Fruit fly (Drosophila melanogaster) whole organism, embryonic: ENCODE data around the gene CG43295.

Experiments
- Asciz ChIP-seq: fragments of 200-800 bp; sonication (Bioruptor generic); optimal IDR thresholded peaks from 2 replicates; lab custom pipeline; 2017; ENCODE audit warnings: missing biosample characterization, mild to moderate bottlenecking, missing genetic modification characterization, missing genetic modification reagents
- BEAF-32 ChIP-seq: fragments of 200-800 bp; sonication (Bioruptor generic); optimal IDR thresholded peaks from 3 replicates; lab custom pipeline; 2017; ENCODE audit warnings: missing biosample characterization, missing genetic modification characterization, mild to moderate bottlenecking, moderate library complexity, missing genetic modification reagents
- Bdp1 ChIP-seq: fragments of 200-800 bp; sonication (Bioruptor generic); optimal IDR thresholded peaks from 3 replicates; lab custom pipeline; 2016; ENCODE audit warnings: missing biosample characterization, missing genetic modification characterization
- CG12659 ChIP-seq: fragments of 200-800 bp; sonication (Bioruptor generic); optimal IDR thresholded peaks from 3 replicates; lab custom pipeline; 2017; ENCODE audit warnings: mild to moderate bottlenecking, missing biosample characterization, missing genetic modification reagents, missing genetic modification characterization
- CG13123 ChIP-seq: fragments of 200-800 bp; sonication (Bioruptor generic); optimal IDR thresholded peaks from 2 replicates; lab custom pipeline; 2016; ENCODE audit warnings: missing biosample characterization, missing genetic modification characterization
- CG14014 ChIP-seq: fragments of 200-800 bp; sonication (Bioruptor generic); IDR thresholded peaks from 2 replicates; pipeline ENCODE4 v1.3.6; 2022; ENCODE audit warnings: missing biosample characterization, missing genetic modification characterization
- CG14050 ChIP-seq: fragments of 200-800 bp; sonication (Bioruptor generic); IDR thresholded peaks from 3 replicates; pipeline ENCODE4 v1.3.6; 2022; ENCODE audit warnings: missing biosample characterization, missing genetic modification characterization
- CG14860 ChIP-seq: fragments of 200-800 bp; sonication (Bioruptor generic); IDR thresholded peaks from 3 replicates; pipeline ENCODE4 v1.3.6; 2022; ENCODE audit warnings: missing biosample characterization, missing genetic modification characterization; ENCODE audit not compliant: partially characterized antibody
- CG14965 ChIP-seq: fragments of 200-800 bp; sonication (Bioruptor generic); optimal IDR thresholded peaks from 2 replicates; lab custom pipeline; 2016; ENCODE audit warnings: missing biosample characterization, missing genetic modification characterization, borderline replicate concordance
- CG15514 ChIP-seq: fragments of 200-800 bp; sonication (Bioruptor generic); optimal IDR thresholded peaks from 3 replicates; lab custom pipeline; 2017; ENCODE audit warnings: missing biosample characterization, missing genetic modification characterization, mild to moderate bottlenecking, moderate library complexity, missing genetic modification reagents
- CG32532 ChIP-seq: fragments of 200-800 bp; sonication (Bioruptor generic); IDR thresholded peaks from 2 replicates; pipeline ENCODE4 v1.3.6; 2022; ENCODE audit warnings: missing biosample characterization, missing genetic modification characterization
- CG6683 ChIP-seq: fragments of 200-800 bp; sonication (Bioruptor generic); optimal IDR thresholded peaks from 2 replicates; lab custom pipeline; 2017; ENCODE audit warnings: missing biosample characterization, mild to moderate bottlenecking, missing genetic modification characterization, missing genetic modification reagents
- CG8944 ChIP-seq: fragments of 200-800 bp; sonication (Bioruptor generic); optimal IDR thresholded peaks from 3 replicates; lab custom pipeline; 2016; ENCODE audit warnings: missing biosample characterization, missing genetic modification characterization
- CG9817 ChIP-seq: fragments of 200-800 bp; sonication (Bioruptor generic); optimal IDR thresholded peaks from 2 replicates; lab custom pipeline; 2018; ENCODE audit warnings: missing biosample characterization, mild to moderate bottlenecking, missing genetic modification characterization, moderate library complexity
- Camta ChIP-seq: fragments of 200-800 bp; sonication (Bioruptor generic); optimal IDR thresholded peaks from 2 replicates; lab custom pipeline; 2016; ENCODE audit warnings: missing biosample characterization, missing genetic modification characterization
- CkIIα-i1 ChIP-seq: fragments of 200-800 bp; sonication (Bioruptor generic); IDR thresholded peaks from 2 replicates; pipeline ENCODE4 v1.3.6; 2022; ENCODE audit warnings: missing biosample characterization, missing genetic modification characterization
- CoRest ChIP-seq: fragments of 200-800 bp; sonication (Bioruptor generic); optimal IDR thresholded peaks from 3 replicates; lab custom pipeline; 2018; ENCODE audit warnings: missing biosample characterization, mild to moderate bottlenecking, missing genetic modification characterization, moderate library complexity
- CrebB ChIP-seq: fragments of 200-800 bp; sonication (Bioruptor generic); optimal IDR thresholded peaks from 3 replicates; lab custom pipeline; 2018; ENCODE audit warnings: missing biosample characterization, mild to moderate bottlenecking, missing genetic modification characterization
- D ChIP-seq, 2 experiments: fragments of 200-800 bp in 1 of 2; fragments of >200 bp in 1 of 2; sonication (Bioruptor generic) in 1 of 2; optimal IDR thresholded peaks; 2 replicates in 1 of 2; 3 replicates in 1 of 2; lab custom pipeline; 2017; ENCODE audit warnings: mild to moderate bottlenecking in 1 of 2, missing biosample characterization in 1 of 2, missing genetic modification characterization in 1 of 2, missing genetic modification reagents in 1 of 2
- Drgx ChIP-seq: fragments of 200-800 bp; sonication (Bioruptor generic); IDR thresholded peaks from 2 replicates; pipeline ENCODE4 v1.3.6; 2022; ENCODE audit warnings: missing biosample characterization, missing genetic modification characterization
- ERR ChIP-seq: fragments of 200-800 bp; sonication (Bioruptor generic); optimal IDR thresholded peaks from 2 replicates; lab custom pipeline; 2016; ENCODE audit warnings: missing biosample characterization, missing genetic modification characterization
- Fer1 ChIP-seq: fragments of 200-800 bp; sonication (Bioruptor generic); optimal IDR thresholded peaks from 2 replicates; lab custom pipeline; 2017; ENCODE audit warnings: missing biosample characterization, mild to moderate bottlenecking, missing genetic modification characterization
- H2.0 ChIP-seq: fragments of 200-800 bp; sonication (Bioruptor generic); IDR thresholded peaks from 2 replicates; pipeline ENCODE4 v1.3.6; 2022; ENCODE audit warnings: missing biosample characterization, missing genetic modification characterization
- HLHmδ ChIP-seq: fragments of 200-800 bp; sonication (Bioruptor generic); optimal IDR thresholded peaks from 2 replicates; lab custom pipeline; 2018; ENCODE audit warnings: missing biosample characterization, mild to moderate bottlenecking, missing genetic modification characterization, moderate library complexity
- Hey ChIP-seq: fragments of 200-800 bp; sonication (Bioruptor generic); optimal IDR thresholded peaks from 3 replicates; lab custom pipeline; 2018; ENCODE audit warnings: missing biosample characterization, mild to moderate bottlenecking, missing genetic modification characterization
- Hr3 ChIP-seq: fragments of 200-800 bp; sonication (Bioruptor generic); optimal IDR thresholded peaks from 3 replicates; lab custom pipeline; 2016; ENCODE audit warnings: missing biosample characterization, missing genetic modification characterization
- Ravus ChIP-seq: fragments of 200-800 bp; sonication (Bioruptor generic); IDR thresholded peaks from 2 replicates; pipeline ENCODE4 v1.3.6; 2022; ENCODE audit warnings: missing biosample characterization, missing genetic modification characterization
- Sox100B ChIP-seq: fragments of 200-800 bp; sonication (Bioruptor generic); optimal IDR thresholded peaks from 3 replicates; lab custom pipeline; 2018; ENCODE audit warnings: missing biosample characterization, mild to moderate bottlenecking, missing genetic modification characterization
- cg ChIP-seq: fragments of 200-800 bp; sonication (Bioruptor generic); optimal IDR thresholded peaks from 3 replicates; lab custom pipeline; 2019; ENCODE audit warnings: missing biosample characterization, mild to moderate bottlenecking, missing genetic modification characterization, moderate library complexity
- crol ChIP-seq: fragments of 200-800 bp; sonication (Bioruptor generic); IDR thresholded peaks from 2 replicates; pipeline ENCODE4 v1.3.6; 2022; ENCODE audit warnings: missing biosample characterization, missing genetic modification characterization
- crp ChIP-seq, 2 experiments: fragments of 200-800 bp; sonication (Bioruptor generic); optimal IDR thresholded peaks; 2 replicates in 1 of 2; 3 replicates in 1 of 2; lab custom pipeline; 2017; ENCODE audit warnings: missing biosample characterization in 2 of 2, missing genetic modification characterization in 2 of 2, mild to moderate bottlenecking in 1 of 2, moderate library complexity in 1 of 2
- danr ChIP-seq: fragments of 200-800 bp; sonication (Bioruptor generic); IDR thresholded peaks from 2 replicates; pipeline ENCODE4 v1.3.6; 2022; ENCODE audit warnings: missing biosample characterization, missing genetic modification characterization
- dati ChIP-seq: fragments of 200-800 bp; sonication (Bioruptor generic); IDR thresholded peaks from 2 replicates; pipeline ENCODE4 v1.3.6; 2022; ENCODE audit warnings: missing biosample characterization, missing genetic modification characterization
- gsb-n ChIP-seq: fragments of 200-800 bp; sonication (Bioruptor generic); optimal IDR thresholded peaks from 3 replicates; lab custom pipeline; 2018; ENCODE audit warnings: missing biosample characterization, mild to moderate bottlenecking, missing genetic modification characterization
- klu ChIP-seq: fragments of 200-800 bp; sonication (Bioruptor generic); IDR thresholded peaks from 2 replicates; pipeline ENCODE4 v1.3.6; 2022; ENCODE audit warnings: missing biosample characterization, missing genetic modification characterization
- mam ChIP-seq: fragments of 200-800 bp; sonication (Bioruptor generic); optimal IDR thresholded peaks from 3 replicates; lab custom pipeline; 2016; ENCODE audit warnings: missing biosample characterization, missing genetic modification characterization
- oc ChIP-seq: fragments of 200-800 bp; sonication (Bioruptor generic); optimal IDR thresholded peaks from 2 replicates; lab custom pipeline; 2018; ENCODE audit warnings: missing biosample characterization, mild to moderate bottlenecking, missing genetic modification characterization, moderate library complexity
- odd ChIP-seq: fragments of 200-800 bp; sonication (Bioruptor generic); optimal IDR thresholded peaks from 2 replicates; lab custom pipeline; 2017; ENCODE audit warnings: missing biosample characterization, mild to moderate bottlenecking, missing genetic modification characterization
- phol ChIP-seq: fragments of 200-800 bp; sonication (Bioruptor generic); optimal IDR thresholded peaks from 3 replicates; lab custom pipeline; 2018; ENCODE audit warnings: missing biosample characterization, mild to moderate bottlenecking, missing genetic modification characterization, moderate library complexity
- ranshi ChIP-seq: fragments of 200-800 bp; sonication (Bioruptor generic); IDR thresholded peaks from 2 replicates; pipeline ENCODE4 v1.3.6; 2022; ENCODE audit warnings: missing biosample characterization, missing genetic modification characterization
- rib ChIP-seq: fragments of 200-800 bp; sonication (Bioruptor generic); IDR thresholded peaks from 2 replicates; pipeline ENCODE4 v1.3.6; 2022; ENCODE audit warnings: missing biosample characterization, missing genetic modification characterization
- scrt ChIP-seq: fragments of 200-800 bp; sonication (Bioruptor generic); optimal IDR thresholded peaks from 2 replicates; lab custom pipeline; 2018; ENCODE audit warnings: missing biosample characterization, mild to moderate bottlenecking, missing genetic modification characterization, moderate library complexity
- slp2 ChIP-seq: fragments of 200-800 bp; sonication (Bioruptor generic); optimal IDR thresholded peaks from 2 replicates; lab custom pipeline; 2016; ENCODE audit warnings: missing biosample characterization, missing genetic modification characterization
- sob ChIP-seq: fragments of 200-800 bp; sonication (Bioruptor generic); IDR thresholded peaks from 2 replicates; pipeline ENCODE4 v1.3.6; 2022; ENCODE audit warnings: missing biosample characterization, missing genetic modification characterization
- tll ChIP-seq, 2 experiments: fragments of 200-800 bp in 1 of 2; fragments of >200 bp in 1 of 2; sonication (Bioruptor generic) in 1 of 2; optimal IDR thresholded peaks; 2 replicates each; lab custom pipeline; 2017 to 2019; ENCODE audit warnings: missing biosample characterization in 2 of 2, missing genetic modification characterization in 2 of 2, mild to moderate bottlenecking in 1 of 2, moderate library complexity in 1 of 2
- tup ChIP-seq: fragments of 200-800 bp; sonication (Bioruptor generic); optimal IDR thresholded peaks from 2 replicates; lab custom pipeline; 2016; ENCODE audit warnings: missing biosample characterization, mild to moderate bottlenecking, missing genetic modification characterization, moderate library complexity
- usp ChIP-seq: fragments of >200 bp; optimal IDR thresholded peaks from 2 replicates; lab custom pipeline; 2017; ENCODE audit warnings: missing biosample characterization, missing genetic modification characterization
- vvl ChIP-seq: fragments of 200-800 bp; sonication (Bioruptor generic); IDR thresholded peaks from 2 replicates; pipeline ENCODE4 v1.3.6; 2022; ENCODE audit warnings: missing biosample characterization, missing genetic modification characterization

CG43295 gene

DNA sequence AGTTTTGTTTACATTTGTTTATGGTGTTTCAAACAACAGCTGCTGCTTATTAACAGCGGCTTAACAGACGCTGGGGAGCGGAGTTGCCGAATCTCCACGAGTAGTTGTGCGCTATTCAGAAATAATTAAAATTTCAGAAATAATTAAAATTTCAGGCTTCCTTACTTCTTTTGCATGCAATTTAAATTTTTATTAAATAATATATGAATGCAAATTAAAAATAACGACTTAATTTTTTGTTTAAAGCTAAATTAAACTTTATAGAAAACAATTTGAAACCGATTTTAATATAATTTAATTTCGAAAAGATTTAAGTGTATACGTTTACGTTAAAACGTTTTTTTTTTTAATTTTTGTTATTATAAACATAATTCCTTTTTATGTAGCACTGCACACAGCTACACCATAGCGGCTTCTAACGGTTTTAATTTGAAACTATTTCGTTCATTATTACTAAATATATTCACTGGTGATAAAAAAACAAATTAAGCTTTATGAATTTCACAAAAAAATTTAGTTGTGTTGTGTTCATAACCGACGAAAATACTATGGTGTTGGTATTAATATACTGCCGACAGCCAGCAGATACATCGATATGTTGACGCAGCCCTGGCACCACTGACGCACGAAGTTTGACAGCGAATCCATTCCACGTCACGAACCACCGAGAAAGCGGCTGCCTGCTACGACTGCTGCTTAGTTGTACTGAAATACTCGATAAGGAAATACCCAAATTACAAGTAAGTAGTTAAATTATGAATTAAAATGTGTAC, 23.5 kb downstream of the CG43295 start, which contains the start of gene SsRbeta (continued):
- TF ChIP-seq CG14860 (GFP tag; lab: Robert Waterston, UW) (peak; percentile 43; the same call in 2 of the 3 replicates), crol (no peak), CoRest (tag; lab: Kevin White, UChicago) (peak; percentile 46), CG14050 (GFP tag; lab: Robert Waterston, UW) (no peak; the same call in 2 of the 3 replicates), BEAF-32 (GFP tag; lab: Kevin White, UChicago) (peak; percentile 86), tup (GFP tag; lab: Kevin White, UChicago) (no peak), CG14014 (GFP tag; lab: Robert Waterston, UW) (peak; percentile 71), ERR (no peak), Hey (tag; lab: Kevin White, UChicago) (no peak), CG6683 (GFP tag; lab: Kevin White, UChicago) (no peak), sob (peak; percentile 44), cg (GFP tag; lab: Kevin White, UChicago) (no peak), phol (tag; lab: Kevin White, UChicago) (peak; percentile 35), slp2 (GFP tag; lab: Kevin White, UChicago) (no peak), HLHmδ (GFP tag; lab: Kevin White, UChicago) (peak; percentile 88), Drgx (GFP tag; lab: Robert Waterston, UW) (no peak; the same call in 1 of the 2 replicates), mam (GFP tag; lab: Kevin White, UChicago) (no peak), CrebB (tag; lab: Kevin White, UChicago) (no peak), Bdp1 (no peak), CG12659 (GFP tag; lab: Kevin White, UChicago) (peak; percentile 19), ranshi (peak; percentile 66), vvl (GFP tag; lab: Robert Waterston, UW) (peak; percentile 32), rib (GFP tag; lab: Robert Waterston, UW) (no peak), Hr3 (no peak), CG32532 (GFP tag; lab: Robert Waterston, UW) (peak; percentile 85), CG13123 (GFP tag; lab: Kevin White, UChicago) (no peak), CG9817 (tag; lab: Kevin White, UChicago) (no peak), CG14965 (no peak), gsb-n (no peak), klu (GFP tag; lab: Robert Waterston, UW) (no peak), odd (GFP tag; lab: Kevin White, UChicago) (no peak), Fer1 (GFP tag; lab: Kevin White, UChicago) (no peak), Camta (no peak), Sox100B (GFP tag; lab: Kevin White, UChicago) (peak; percentile 34), crp (GFP tag; optimal IDR thresholded peaks at IDR 0.05; lab: Kevin White, UChicago) (peak in 1 of 2 experiments; percentile 49), H2.0 (GFP tag; lab: Robert Waterston, UW) (peak; percentile 76), tll (GFP tag; optimal IDR thresholded peaks at IDR 0.05; lab: Kevin White, UChicago) (no peak), danr (GFP tag; lab: Robert Waterston, UW) (no peak), scrt (GFP tag; lab: Kevin White, UChicago) (no peak), Asciz (GFP tag; lab: Kevin White, UChicago) (peak; percentile 43), oc (no peak), Ravus (GFP tag; lab: Robert Waterston, UW) (no peak), D (optimal IDR thresholded peaks at IDR 0.05; lab: Kevin White, UChicago) (no peak), D (GFP tag; optimal IDR thresholded peaks at IDR 0.05; lab: Kevin White, UChicago) (no peak), CkIIα-i1 (GFP tag; lab: Robert Waterston, UW) (no peak), dati (GFP tag; lab: Robert Waterston, UW) (no peak), usp (GFP tag; lab: Kevin White, UChicago) (no peak), CG15514 (GFP tag; lab: Kevin White, UChicago) (peak; percentile 79), CG8944 (GFP tag; lab: Kevin White, UChicago) (no peak)
